Worm (Caenorhabditis elegans) whole organism, L4/young adult: Measurements from ENCODE around the gene clec-217.

ENCODE experiments used
- W03F9.2 ChIP-seq: fragments of 150-350 bp; optimal IDR thresholded peaks from 2 replicates; lab custom pipeline; 2014; ENCODE audit warnings: missing biosample characterization, missing genetic modification characterization
- dao-5 ChIP-seq: sonication (generic microtip); optimal IDR thresholded peaks from 2 replicates; lab custom pipeline; 2016; ENCODE audit warnings: missing genotype, missing genetic modification characterization, moderate library complexity, missing compliant biosample characterization

- no peak for TF ChIP-seq dao-5 (tag; lab: Kevin White, UChicago)
- no peak for TF ChIP-seq W03F9.2 (tag; lab: Kevin White, UChicago)
Measured at ce11 chrV:7908431-7908830, 50.2 kb downstream of the clec-217 start.
